Fruit fly (Drosophila melanogaster) ovary, adult (tissue): ENCODE data around the gene be.

ENCODE experiments used
- CG17801 ChIP-seq: fragments of 200-800 bp; optimal IDR thresholded peaks from 2 replicates; lab custom pipeline; 2019; ENCODE audit warnings: missing biosample characterization, mild to moderate bottlenecking, missing genetic modification characterization, moderate library complexity; ENCODE audit not compliant: partially characterized antibody

Gene be

dm6 chrX:15063404-15064062, 39.3 kb downstream of the be start, which contains the start of the genes hiw and ND-B18:
hiw (minus strand) TSS chrX:15063429.
ND-B18 (plus strand) TSS chrX:15063733.
- peak; percentile 61 for TF ChIP-seq CG17801 (GFP tag; lab: Kevin White, UChicago)

- TF ChIP-seq CG17801 (GFP tag; lab: Kevin White, UChicago) = no peak
Observed at dm6 chrX:15066374-15067057, 42.3 kb downstream of the be start, which contains the start of the genes opm and dob. opm (minus strand) TSS chrX:15066432. dob (plus strand) TSS chrX:15067007.

dm6 chrX:15068537-15068936, 44.3 kb downstream of the be start:
- TF ChIP-seq CG17801 (GFP tag; lab: Kevin White, UChicago) = no peak

- peak; percentile 97 for TF ChIP-seq CG17801 (GFP tag; lab: Kevin White, UChicago)
Observed at dm6 chrX:15069417-15069896, 45.2 kb downstream of the be start.

dm6 chrX:15070137-15070536, 45.9 kb downstream of the be start:
- no peak for TF ChIP-seq CG17801 (GFP tag; lab: Kevin White, UChicago)

- TF ChIP-seq CG17801 (GFP tag; lab: Kevin White, UChicago) = no peak
Observed at dm6 chrX:15070811-15071479, 46.7 kb downstream of the be start.

DNA sequence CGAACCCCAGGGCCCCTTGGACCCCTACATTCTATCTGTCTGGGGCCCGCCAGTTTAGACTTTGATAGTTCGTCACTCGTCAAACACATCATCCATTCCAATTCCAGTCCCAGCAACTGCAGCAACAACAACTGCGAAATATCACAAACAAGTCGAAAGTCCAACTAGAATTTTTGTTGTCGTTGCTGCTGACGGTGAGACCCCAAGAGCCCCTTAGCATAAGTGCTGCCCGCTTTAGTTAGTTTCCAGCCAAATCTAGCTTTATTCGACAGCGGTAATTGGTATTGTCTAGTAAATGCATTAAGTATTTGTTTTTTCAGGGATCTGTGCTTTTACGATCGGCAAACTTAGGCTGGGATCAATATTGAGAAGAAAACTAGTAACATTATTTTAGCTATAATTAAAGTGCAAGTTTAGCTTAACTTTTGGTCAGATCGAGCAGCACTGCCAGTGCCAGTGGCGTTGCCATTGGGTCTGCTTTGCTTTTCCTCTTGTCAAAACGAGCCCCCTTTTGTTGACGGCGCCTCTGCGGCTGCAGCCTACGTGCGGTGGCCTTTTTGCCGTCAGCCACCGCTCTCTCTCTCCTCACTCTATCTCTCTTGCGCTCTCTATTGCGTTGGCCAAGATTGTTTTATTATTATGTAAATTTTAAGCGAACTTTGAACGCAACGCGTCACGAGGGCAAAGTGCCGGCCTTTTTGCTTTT, 50.6 kb downstream of the be start:
- TF ChIP-seq CG17801 (GFP tag; lab: Kevin White, UChicago) = peak; percentile 68

dm6 chrX:15075485-15076037, 51.3 kb downstream of the be start:
- TF ChIP-seq CG17801 (GFP tag; lab: Kevin White, UChicago) = peak; percentile 79

dm6 chrX:15076038-15076575, 51.9 kb downstream of the be start, which contains the start of gene Lsd-2:
Lsd-2 (minus strand) TSS chrX:15076220.
- no peak for TF ChIP-seq CG17801 (GFP tag; lab: Kevin White, UChicago)

- no peak for TF ChIP-seq CG17801 (GFP tag; lab: Kevin White, UChicago)
Observed at dm6 chrX:15076606-15077005, 52.4 kb downstream of the be start.

DNA sequence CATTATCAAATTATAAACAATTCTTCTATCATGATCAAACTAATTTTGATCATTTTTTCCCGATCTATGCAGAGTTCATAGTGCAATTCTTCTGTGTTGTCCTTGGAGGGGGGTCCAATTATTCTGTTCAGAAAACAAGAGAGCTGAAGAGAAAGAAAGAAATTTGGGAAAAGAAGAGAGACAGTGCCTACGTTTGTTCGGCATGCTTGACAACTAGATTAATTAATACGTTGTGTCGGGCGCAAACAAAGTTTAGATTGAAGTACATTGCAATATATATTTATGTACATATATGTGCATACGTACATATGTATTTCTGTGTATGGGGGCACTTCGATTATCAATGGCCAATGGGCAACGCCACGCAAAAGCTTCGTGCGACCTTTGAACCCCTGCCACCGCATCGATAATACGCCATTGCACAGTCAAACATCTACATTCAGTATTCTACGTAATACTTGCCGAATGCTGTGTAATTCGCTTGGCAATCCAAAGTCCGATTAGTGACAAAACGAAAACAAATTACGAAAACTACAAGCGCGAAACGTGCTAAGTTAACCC, 53.4 kb downstream of the be start:
- peak; percentile 75 for TF ChIP-seq CG17801 (GFP tag; lab: Kevin White, UChicago)

- no peak for TF ChIP-seq CG17801 (GFP tag; lab: Kevin White, UChicago)
Observed at dm6 chrX:15078394-15078793, 54.2 kb downstream of the be start.

DNA sequence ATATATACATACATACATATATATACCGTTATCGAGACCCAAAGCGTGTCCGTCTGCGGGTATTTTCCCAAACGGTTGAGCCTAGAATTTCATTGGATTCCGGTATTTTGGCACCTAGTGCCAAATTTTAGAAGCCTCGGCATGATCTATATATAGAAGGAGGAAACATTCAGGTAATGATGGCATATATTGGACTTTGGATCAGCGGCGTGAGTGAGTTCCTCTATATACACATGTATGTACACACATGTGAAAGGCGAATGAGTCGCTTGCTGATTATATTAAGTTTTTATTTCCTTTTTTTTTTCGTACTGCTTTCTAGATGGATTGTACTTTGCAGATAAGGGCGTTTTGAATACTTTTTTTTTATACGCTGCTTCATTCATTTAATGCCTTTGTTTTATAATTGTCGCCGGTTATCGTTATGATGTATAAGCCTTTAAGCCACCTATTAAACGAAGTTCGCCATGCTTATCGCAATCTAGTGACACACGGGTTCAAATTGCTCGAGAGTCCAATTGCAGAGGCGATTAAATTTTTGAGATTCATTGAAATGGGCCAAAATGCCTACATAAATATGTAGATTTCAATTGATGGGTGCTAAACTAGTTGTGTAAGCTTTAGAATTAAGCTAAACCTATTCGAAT, 55.0 kb downstream of the be start:
- TF ChIP-seq CG17801 (GFP tag; lab: Kevin White, UChicago) = peak; percentile 57
